Fruit fly (Drosophila melanogaster): Measurements from ENCODE around the gene CG14322.

The CG14322 gene

DNA sequence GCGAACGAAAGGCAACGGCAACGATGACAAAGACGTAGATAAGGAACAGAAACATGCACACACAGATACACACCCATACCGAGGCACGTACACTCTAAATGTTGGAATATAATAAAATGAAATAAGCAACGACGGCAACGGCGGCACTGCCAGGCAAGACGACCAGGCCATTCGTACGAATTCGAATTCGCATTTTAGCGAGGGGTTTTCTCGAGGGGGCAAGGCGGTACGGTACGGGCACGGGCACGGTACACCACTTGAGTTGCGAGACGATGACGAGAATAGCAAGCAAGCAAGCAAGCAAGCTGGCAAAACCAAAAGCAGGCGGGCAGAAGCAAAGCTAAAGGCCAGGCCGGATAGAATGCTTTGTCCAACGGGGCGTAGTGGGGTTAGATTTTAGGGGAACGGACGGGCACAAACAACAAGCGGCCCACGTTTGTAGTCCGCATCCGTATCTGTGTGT, 53.7 kb downstream of the CG14322 start (continued):
- no peak for TF ChIP-seq MESR4 (GFP tag; optimal IDR thresholded peaks at IDR 0.05)
- TF ChIP-seq bab2 (GFP tag; optimal IDR thresholded peaks at IDR 0.05), result no peak
- TF ChIP-seq Dfd (GFP tag; optimal IDR thresholded peaks at IDR 0.05), result no peak
- TF ChIP-seq inv (GFP tag; IDR thresholded peaks at IDR 0.05; ENCODE audit: partially characterized antibody), result no peak
- TF ChIP-seq al (GFP tag; IDR thresholded peaks at IDR 0.05), result no peak
- TF ChIP-seq sqz (GFP tag; optimal IDR thresholded peaks at IDR 0.05), result no peak
- no peak for TF ChIP-seq CG18476 (GFP tag; optimal IDR thresholded peaks at IDR 0.05)
- TF ChIP-seq mirr (GFP tag; optimal IDR thresholded peaks at IDR 0.05), result no peak
- TF ChIP-seq tap (tag; optimal IDR thresholded peaks at IDR 0.05), result no peak
- TF ChIP-seq HHEX (GFP tag; optimal IDR thresholded peaks at IDR 0.05), result no peak
- TF ChIP-seq CG34422 (GFP tag; IDR thresholded peaks at IDR 0.05), result no peak
- TF ChIP-seq B-H1 (GFP tag; IDR thresholded peaks at IDR 0.05), result no peak
- no peak for TF ChIP-seq CG9876 (GFP tag; optimal IDR thresholded peaks at IDR 0.05)
- no peak for TF ChIP-seq BtbVII (GFP tag; optimal IDR thresholded peaks at IDR 0.05)
- TF ChIP-seq CG12071 (GFP tag; optimal IDR thresholded peaks at IDR 0.05), result no peak
- no peak for TF ChIP-seq fu2 (GFP tag; optimal IDR thresholded peaks at IDR 0.05)
- TF ChIP-seq CG9215 (GFP tag; IDR thresholded peaks at IDR 0.05), result no peak
- TF ChIP-seq vvl (GFP tag; IDR thresholded peaks at IDR 0.05), result no peak
- no peak for TF ChIP-seq CG9437 (GFP tag; optimal IDR thresholded peaks at IDR 0.05)
- TF ChIP-seq Opbp (GFP tag; IDR thresholded peaks at IDR 0.05; ENCODE audit: partially characterized antibody), result 0 out of 3 replicates have a peak, but pooled peaks have one; percentile 1
- no peak for TF ChIP-seq CG11723 (GFP tag; optimal IDR thresholded peaks at IDR 0.05)
- TF ChIP-seq CG9727 (GFP tag; optimal IDR thresholded peaks at IDR 0.05), result no peak
- TF ChIP-seq NfI (GFP tag; optimal IDR thresholded peaks at IDR 0.05), result no peak
- TF ChIP-seq jumu (GFP tag; optimal IDR thresholded peaks at IDR 0.05), result no peak

dm6 chr3R:17701971-17702845, 54.7 kb downstream of the CG14322 start:
- TF ChIP-seq psq (GFP tag; optimal IDR thresholded peaks at IDR 0.05) (peak; percentile 10), dmrt99B (tag; optimal IDR thresholded peaks at IDR 0.05) (no peak), CG10274 (GFP tag; optimal IDR thresholded peaks at IDR 0.05) (no peak), D19A (tag; optimal IDR thresholded peaks at IDR 0.05) (peak; percentile 59), Lhr (GFP tag; optimal IDR thresholded peaks at IDR 0.05) (no peak), bsh (GFP tag; optimal IDR thresholded peaks at IDR 0.05) (peak in 1 of 2 experiments; percentile 62), cad (GFP tag; optimal IDR thresholded peaks at IDR 0.05) (peak; percentile 35), Drgx (GFP tag; IDR thresholded peaks at IDR 0.05) (peak; percentile 55; the same call in 1 of the 2 replicates), gcm (GFP tag; optimal IDR thresholded peaks at IDR 0.05) (peak; percentile 59), corto (GFP tag; optimal IDR thresholded peaks at IDR 0.05) (peak; percentile 21), nom (GFP tag; optimal IDR thresholded peaks at IDR 0.05) (peak; percentile 33)

dm6 chr3R:17703024-17703690, 55.7 kb downstream of the CG14322 start:
- TF ChIP-seq HmgD (GFP tag; optimal IDR thresholded peaks at IDR 0.05), result no peak
- no peak for TF ChIP-seq bowl (GFP tag; IDR thresholded peaks at IDR 0.05)
- peak; percentile 58 for TF ChIP-seq CG11504 (tag; optimal IDR thresholded peaks at IDR 0.05)
- TF ChIP-seq Myb (GFP tag; optimal IDR thresholded peaks at IDR 0.05), result no peak
- TF ChIP-seq Atf3 (GFP tag; optimal IDR thresholded peaks at IDR 0.05), result no peak
- no peak for TF ChIP-seq Bdp1 (GFP tag; optimal IDR thresholded peaks at IDR 0.05)
- TF ChIP-seq CoRest (tag; optimal IDR thresholded peaks at IDR 0.05), result peak; percentile 15
- TF ChIP-seq CG31441 (GFP tag; IDR thresholded peaks at IDR 0.05), result no peak
- TF ChIP-seq CG4328 (GFP tag; optimal IDR thresholded peaks at IDR 0.05), result no peak
- TF ChIP-seq gem (tag; optimal IDR thresholded peaks at IDR 0.05), result peak; percentile 60
- TF ChIP-seq az2 (GFP tag; optimal IDR thresholded peaks at IDR 0.05), result no peak
- no peak for TF ChIP-seq CG11723 (GFP tag; optimal IDR thresholded peaks at IDR 0.05)
- TF ChIP-seq zen (tag; optimal IDR thresholded peaks at IDR 0.05), result no peak
